Fruit fly (Drosophila melanogaster): ENCODE data around the gene ClC-a.

The ClC-a gene

dm6 chr3R:11812881-11813466, at the start of gene ClC-a:
ClC-a (minus strand) TSS chr3R:11813207.
- TF ChIP-seq h (optimal IDR thresholded peaks at IDR 0.05): no peak
- TF ChIP-seq Sin3A (optimal IDR thresholded peaks at IDR 0.05): no peak
- TF ChIP-seq psq (optimal IDR thresholded peaks at IDR 0.05): no peak

dm6 chr3R:11859534-11860254, 46.7 kb upstream of the ClC-a start:
- TF ChIP-seq ttk (optimal IDR thresholded peaks at IDR 0.05) (no peak), psq (optimal IDR thresholded peaks at IDR 0.05) (no peak), Myc (optimal IDR thresholded peaks at IDR 0.05) (no peak), insv (optimal IDR thresholded peaks at IDR 0.05) (no peak), Sin3A (optimal IDR thresholded peaks at IDR 0.05) (no peak), h (optimal IDR thresholded peaks at IDR 0.05) (no peak)

dm6 chr3R:11859103-11859502, 46.1 kb upstream of the ClC-a start:
- TF ChIP-seq Sin3A (optimal IDR thresholded peaks at IDR 0.05) (no peak), h (optimal IDR thresholded peaks at IDR 0.05) (no peak), psq (optimal IDR thresholded peaks at IDR 0.05) (no peak), insv (optimal IDR thresholded peaks at IDR 0.05) (no peak), ttk (optimal IDR thresholded peaks at IDR 0.05) (no peak), Myc (optimal IDR thresholded peaks at IDR 0.05) (no peak)

dm6 chr3R:11856295-11856694, 43.3 kb upstream of the ClC-a start:
- TF ChIP-seq h (optimal IDR thresholded peaks at IDR 0.05): no peak

- no peak for TF ChIP-seq insv (optimal IDR thresholded peaks at IDR 0.05)
- TF ChIP-seq h (optimal IDR thresholded peaks at IDR 0.05): no peak
These were observed 42.1 kb upstream of the ClC-a start for dm6 chr3R:11855156-11855555.

dm6 chr3R:11851939-11852338, 38.9 kb upstream of the ClC-a start:
- TF ChIP-seq h (optimal IDR thresholded peaks at IDR 0.05): no peak
- TF ChIP-seq insv (optimal IDR thresholded peaks at IDR 0.05): no peak
- no peak for TF ChIP-seq psq (optimal IDR thresholded peaks at IDR 0.05)
- TF ChIP-seq Sin3A (optimal IDR thresholded peaks at IDR 0.05): no peak
- TF ChIP-seq ttk (optimal IDR thresholded peaks at IDR 0.05): no peak
- no peak for TF ChIP-seq Myc (optimal IDR thresholded peaks at IDR 0.05)

dm6 chr3R:11850917-11851897, 38.2 kb upstream of the ClC-a start:
- TF ChIP-seq Myc (optimal IDR thresholded peaks at IDR 0.05): no peak
- TF ChIP-seq Sin3A (optimal IDR thresholded peaks at IDR 0.05): no peak

- no peak for TF ChIP-seq insv (optimal IDR thresholded peaks at IDR 0.05)
- no peak for TF ChIP-seq psq (optimal IDR thresholded peaks at IDR 0.05)
- no peak for TF ChIP-seq h (optimal IDR thresholded peaks at IDR 0.05)
- TF ChIP-seq Sin3A (optimal IDR thresholded peaks at IDR 0.05): no peak
- TF ChIP-seq ttk (optimal IDR thresholded peaks at IDR 0.05): no peak
- no peak for TF ChIP-seq Myc (optimal IDR thresholded peaks at IDR 0.05)
These were observed 36.6 kb upstream of the ClC-a start for dm6 chr3R:11849378-11850249.

dm6 chr3R:11847379-11847778, 34.4 kb upstream of the ClC-a start:
- TF ChIP-seq Myc (optimal IDR thresholded peaks at IDR 0.05) (no peak), insv (optimal IDR thresholded peaks at IDR 0.05) (no peak), Sin3A (optimal IDR thresholded peaks at IDR 0.05) (no peak), h (optimal IDR thresholded peaks at IDR 0.05) (no peak), ttk (optimal IDR thresholded peaks at IDR 0.05) (no peak), psq (optimal IDR thresholded peaks at IDR 0.05) (no peak)

dm6 chr3R:11833406-11833805, 20.4 kb upstream of the ClC-a start:
- no peak for TF ChIP-seq Sin3A (optimal IDR thresholded peaks at IDR 0.05)
- no peak for TF ChIP-seq ttk (optimal IDR thresholded peaks at IDR 0.05)
- no peak for TF ChIP-seq insv (optimal IDR thresholded peaks at IDR 0.05)
- no peak for TF ChIP-seq psq (optimal IDR thresholded peaks at IDR 0.05)
- TF ChIP-seq h (optimal IDR thresholded peaks at IDR 0.05): no peak
- TF ChIP-seq Myc (optimal IDR thresholded peaks at IDR 0.05): no peak

dm6 chr3R:11830757-11831586, 18.0 kb upstream of the ClC-a start:
- TF ChIP-seq insv (optimal IDR thresholded peaks at IDR 0.05) (no peak), Myc (optimal IDR thresholded peaks at IDR 0.05) (no peak), h (optimal IDR thresholded peaks at IDR 0.05) (no peak), Sin3A (optimal IDR thresholded peaks at IDR 0.05) (no peak), psq (optimal IDR thresholded peaks at IDR 0.05) (no peak), ttk (optimal IDR thresholded peaks at IDR 0.05) (no peak)

Data from Kc167 (cell line).